Worm (Caenorhabditis elegans) whole organism, L1 larva: Measurements from ENCODE around the gene irg-6.

Source experiments
- F16B12.6 ChIP-seq: fragments of 150-350 bp; optimal IDR thresholded peaks from 2 replicates; lab custom pipeline; 2014; ENCODE audit warnings: missing biosample characterization, missing genetic modification characterization
- aly-2 ChIP-seq: fragments of 150-350 bp; optimal IDR thresholded peaks from 2 replicates; lab custom pipeline; 2014; ENCODE audit warnings: missing biosample characterization, missing genetic modification characterization
- ceh-82 ChIP-seq, 3 experiments: fragments of 150-350 bp in 1 of 3; sonication (generic microtip) in 2 of 3; optimal IDR thresholded peaks; 2 replicates each; lab custom pipeline; 2014 to 2017; ENCODE audit warnings: missing biosample characterization in 3 of 3, missing genetic modification characterization in 3 of 3
- dsc-1 ChIP-seq: sonication (generic microtip); optimal IDR thresholded peaks from 2 replicates; lab custom pipeline; 2016; ENCODE audit warnings: mild to moderate bottlenecking, missing genetic modification characterization, missing compliant biosample characterization
- elt-3 ChIP-seq, 6 experiments: fragments of 150-350 bp in 1 of 6; sonication (generic microtip); optimal IDR thresholded peaks; 2 replicates each; lab custom pipeline; 2017 to 2018; ENCODE audit warnings: missing biosample characterization in 6 of 6, missing genetic modification characterization in 6 of 6, inconsistent platforms in 1 of 6
- lin-13 ChIP-seq: fragments of 150-350 bp; optimal IDR thresholded peaks from 2 replicates; lab custom pipeline; 2014; ENCODE audit warnings: missing biosample characterization, missing genetic modification reagents, missing genetic modification characterization
- nhr-11 ChIP-seq: fragments of 150-350 bp; optimal IDR thresholded peaks from 2 replicates; lab custom pipeline; 2014; ENCODE audit warnings: missing biosample characterization, missing genetic modification characterization
- skn-1 ChIP-seq: fragments of 150-350 bp; optimal IDR thresholded peaks from 2 replicates; lab custom pipeline; 2014; ENCODE audit warnings: missing biosample characterization, missing genetic modification characterization

DNA sequence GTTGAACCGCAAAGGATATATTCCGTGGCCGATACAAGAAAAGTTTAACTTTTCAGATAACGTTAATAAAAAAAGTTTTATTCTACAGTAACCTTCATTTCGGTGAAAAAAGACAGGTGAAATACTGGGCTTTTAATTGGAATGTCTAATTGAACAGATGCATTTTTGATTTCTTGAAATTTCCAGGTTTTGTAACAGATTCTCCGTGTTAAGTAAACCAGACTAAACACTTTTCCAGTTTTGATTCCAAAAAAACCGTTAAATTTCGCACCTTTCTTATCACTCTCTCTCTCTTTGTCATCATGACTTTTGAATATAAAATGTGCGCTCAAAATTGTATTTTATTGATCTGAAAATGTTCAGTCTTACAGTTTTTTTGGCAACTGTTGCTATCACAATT, 3.5 kb upstream of the irg-6 start, which contains the start of gene C32H11.3:
- no peak for TF ChIP-seq nhr-11 (tag; lab: Kevin White, UChicago)
- no peak for TF ChIP-seq dsc-1 (tag; lab: Kevin White, UChicago)
- TF ChIP-seq elt-3 (tag; optimal IDR thresholded peaks at IDR 0.05; lab: Kevin White, UChicago) = no peak
- TF ChIP-seq lin-13 = no peak
- TF ChIP-seq skn-1 (tag; lab: Kevin White, UChicago) = no peak
- TF ChIP-seq aly-2 (tag; lab: Kevin White, UChicago) = no peak
- TF ChIP-seq ceh-82 (tag; optimal IDR thresholded peaks at IDR 0.05; lab: Kevin White, UChicago) = no peak
- TF ChIP-seq F16B12.6 = no peak
